Worm (Caenorhabditis elegans) whole organism, late embryonic: Measurements from ENCODE around the gene Y54G2A.49.

Experiments used
- F13H6.1 ChIP-seq: sonication (generic microtip); optimal IDR thresholded peaks from 2 replicates; lab custom pipeline; 2016; ENCODE audit warnings: missing genetic modification characterization, missing compliant biosample characterization
- K02D7.2 ChIP-seq: sonication (generic microtip); optimal IDR thresholded peaks from 2 replicates; lab custom pipeline; 2017; ENCODE audit warnings: mild to moderate bottlenecking, missing genetic modification characterization, missing compliant biosample characterization
- K09A11.1 ChIP-seq: sonication (generic microtip); optimal IDR thresholded peaks from 2 replicates; lab custom pipeline; 2017; ENCODE audit warnings: antibody characterized with exemption, mild to moderate bottlenecking, missing genetic modification characterization, missing compliant biosample characterization; ENCODE audit not compliant: insufficient read depth
- Y22D7AL.16 ChIP-seq: sonication (generic microtip); optimal IDR thresholded peaks from 2 replicates; lab custom pipeline; 2016; ENCODE audit warnings: missing genetic modification characterization, missing compliant biosample characterization
- ahr-1 ChIP-seq: sonication (generic microtip); optimal IDR thresholded peaks from 2 replicates; lab custom pipeline; 2016; ENCODE audit warnings: missing genetic modification characterization, missing compliant biosample characterization
- ceh-19 ChIP-seq: fragments of 200-800 bp; sonication (Bioruptor generic); optimal IDR thresholded peaks from 2 replicates; lab custom pipeline; 2018; ENCODE audit warnings: mild to moderate bottlenecking, missing genetic modification characterization, missing compliant biosample characterization
- ceh-2 ChIP-seq: sonication (generic microtip); optimal IDR thresholded peaks from 2 replicates; lab custom pipeline; 2016; ENCODE audit warnings: missing genotype, missing genetic modification characterization, missing compliant biosample characterization
- ceh-31 ChIP-seq: sonication (generic microtip); optimal IDR thresholded peaks from 2 replicates; lab custom pipeline; 2016; ENCODE audit warnings: missing genetic modification characterization, missing compliant biosample characterization
- ceh-34 ChIP-seq: sonication (generic microtip); optimal IDR thresholded peaks from 2 replicates; lab custom pipeline; 2016; ENCODE audit warnings: mild to moderate bottlenecking, missing genetic modification characterization, missing compliant biosample characterization
- ceh-45 ChIP-seq: fragments of 200-800 bp; sonication (Bioruptor generic); IDR thresholded peaks from 2 replicates; pipeline ENCODE4 v1.3.6; 2022; ENCODE audit warnings: missing genetic modification reagents, missing genetic modification characterization, missing compliant biosample characterization
- che-1 ChIP-seq: sonication (generic microtip); optimal IDR thresholded peaks from 2 replicates; lab custom pipeline; 2016; ENCODE audit warnings: mild to moderate bottlenecking, missing genetic modification characterization, missing compliant biosample characterization
- elt-4 ChIP-seq: sonication (generic microtip); optimal IDR thresholded peaks from 2 replicates; lab custom pipeline; 2016; ENCODE audit warnings: missing genetic modification characterization, missing compliant biosample characterization
- ets-4 ChIP-seq: sonication (generic microtip); optimal IDR thresholded peaks from 2 replicates; lab custom pipeline; 2016; ENCODE audit warnings: missing genetic modification characterization, missing compliant biosample characterization
- fkh-10 ChIP-seq: fragments of 150-350 bp; optimal IDR thresholded peaks from 2 replicates; lab custom pipeline; 2014; ENCODE audit warnings: missing biosample characterization, missing genetic modification reagents, missing genetic modification characterization
- fkh-6 ChIP-seq: sonication (generic microtip); optimal IDR thresholded peaks from 2 replicates; lab custom pipeline; 2016; ENCODE audit warnings: missing genetic modification characterization, missing compliant biosample characterization
- gmeb-2 ChIP-seq: sonication (generic microtip); optimal IDR thresholded peaks from 2 replicates; lab custom pipeline; 2016; ENCODE audit warnings: missing genetic modification characterization, inconsistent platforms, missing compliant biosample characterization
- hlh-13 ChIP-seq: fragments of 200-800 bp; sonication (Bioruptor generic); optimal IDR thresholded peaks from 2 replicates; lab custom pipeline; 2018; ENCODE audit warnings: mild to moderate bottlenecking, missing genetic modification characterization, missing compliant biosample characterization
- hlh-30 ChIP-seq: sonication (generic microtip); optimal IDR thresholded peaks from 2 replicates; lab custom pipeline; 2017; ENCODE audit warnings: antibody characterized with exemption, missing genetic modification characterization, missing compliant biosample characterization; ENCODE audit not compliant: insufficient read depth
- hlh-8 ChIP-seq: sonication (generic microtip); optimal IDR thresholded peaks from 2 replicates; lab custom pipeline; 2016; ENCODE audit warnings: missing genotype, missing genetic modification characterization, missing compliant biosample characterization
- lim-6 ChIP-seq: sonication (generic microtip); optimal IDR thresholded peaks from 2 replicates; lab custom pipeline; 2016; ENCODE audit warnings: missing genetic modification characterization, missing compliant biosample characterization
- madf-2 ChIP-seq: sonication (generic microtip); optimal IDR thresholded peaks from 2 replicates; lab custom pipeline; 2017; ENCODE audit warnings: missing genetic modification characterization, missing compliant biosample characterization
- nhr-11 ChIP-seq: fragments of 150-350 bp; optimal IDR thresholded peaks from 2 replicates; lab custom pipeline; 2014; ENCODE audit warnings: missing biosample characterization, missing genetic modification characterization
- npax-4 ChIP-seq: sonication (generic microtip); optimal IDR thresholded peaks from 2 replicates; lab custom pipeline; 2016; ENCODE audit warnings: missing genetic modification characterization, missing compliant biosample characterization
- pag-3 ChIP-seq: sonication (generic microtip); optimal IDR thresholded peaks from 2 replicates; lab custom pipeline; 2016; ENCODE audit warnings: missing compliant biosample characterization, missing genetic modification characterization, borderline replicate concordance
- pax-1 ChIP-seq: fragments of 150-350 bp; optimal IDR thresholded peaks from 2 replicates; lab custom pipeline; 2014; ENCODE audit warnings: missing biosample characterization, missing genetic modification characterization
- pros-1 ChIP-seq: fragments of 150-350 bp; optimal IDR thresholded peaks from 2 replicates; lab custom pipeline; 2014; ENCODE audit warnings: missing biosample characterization, missing genetic modification reagents, missing genetic modification characterization
- ref-2 ChIP-seq: sonication (generic microtip); optimal IDR thresholded peaks from 2 replicates; lab custom pipeline; 2016; ENCODE audit warnings: missing genetic modification characterization, missing compliant biosample characterization
- sdc-2 ChIP-seq: sonication (generic microtip); optimal IDR thresholded peaks from 2 replicates; lab custom pipeline; 2016; ENCODE audit warnings: missing genotype, missing genetic modification characterization, missing compliant biosample characterization
- sox-4 ChIP-seq: sonication (generic microtip); optimal IDR thresholded peaks from 2 replicates; lab custom pipeline; 2017; ENCODE audit warnings: mild to moderate bottlenecking, missing genetic modification characterization, inconsistent platforms, missing compliant biosample characterization
- syd-9 ChIP-seq: sonication (generic microtip); optimal IDR thresholded peaks from 2 replicates; lab custom pipeline; 2016; ENCODE audit warnings: mild to moderate bottlenecking, missing genetic modification characterization, moderate library complexity, missing compliant biosample characterization
- tbx-7 ChIP-seq: sonication (generic microtip); optimal IDR thresholded peaks from 2 replicates; lab custom pipeline; 2016; ENCODE audit warnings: missing genotype, missing genetic modification characterization, missing compliant biosample characterization
- unc-86 ChIP-seq: sonication (generic microtip); optimal IDR thresholded peaks from 2 replicates; lab custom pipeline; 2016; ENCODE audit warnings: missing genetic modification characterization, missing compliant biosample characterization
- zip-5 ChIP-seq: sonication (generic microtip); optimal IDR thresholded peaks from 2 replicates; lab custom pipeline; 2016; ENCODE audit warnings: missing genetic modification characterization, missing compliant biosample characterization

Y54G2A.49 gene

ce11 chrIV:2849269-2849668 lies 3.8 kb downstream of the Y54G2A.49 start:
- TF ChIP-seq elt-4 (tag; lab: Kevin White, UChicago) (no peak), fkh-10 (GFP tag; lab: Kevin White, UChicago) (no peak), syd-9 (no peak), fkh-6 (tag; lab: Kevin White, UChicago) (no peak), ceh-31 (tag; lab: Kevin White, UChicago) (no peak), gmeb-2 (tag; lab: Kevin White, UChicago) (no peak), tbx-7 (no peak), ets-4 (tag; lab: Kevin White, UChicago) (no peak), pag-3 (tag; lab: Kevin White, UChicago) (no peak), K02D7.2 (tag; lab: Kevin White, UChicago) (no peak), ahr-1 (no peak)

- TF ChIP-seq fkh-10 (GFP tag; lab: Kevin White, UChicago) (no peak), gmeb-2 (tag; lab: Kevin White, UChicago) (no peak), syd-9 (no peak), nhr-11 (tag; lab: Kevin White, UChicago) (no peak), sdc-2 (tag; lab: Kevin White, UChicago) (no peak), ahr-1 (no peak), fkh-6 (tag; lab: Kevin White, UChicago) (no peak), zip-5 (tag; lab: Kevin White, UChicago) (no peak), che-1 (tag; lab: Kevin White, UChicago) (no peak)
These were observed 6.8 kb downstream of the Y54G2A.49 start, which contains the start of gene Y54G2A.40 for ce11 chrIV:2846264-2846663. Gene Y54G2A.40, plus strand, starts transcription at chrIV:2846476.

ce11 chrIV:2843882-2844281 lies 9.2 kb downstream of the Y54G2A.49 start, which contains the start of gene Y54G2A.15:
Gene Y54G2A.15, minus strand, starts transcription at chrIV:2843982.
- no peak for TF ChIP-seq K02D7.2 (tag; lab: Kevin White, UChicago)
- TF ChIP-seq F13H6.1 (tag; lab: Kevin White, UChicago): no peak
- TF ChIP-seq ets-4 (tag; lab: Kevin White, UChicago): no peak
- no peak for TF ChIP-seq ceh-34 (tag; lab: Kevin White, UChicago)
- no peak for TF ChIP-seq Y22D7AL.16
- TF ChIP-seq ref-2 (tag; lab: Kevin White, UChicago): no peak
- no peak for TF ChIP-seq elt-4 (tag; lab: Kevin White, UChicago)
- TF ChIP-seq syd-9: no peak
- no peak for TF ChIP-seq hlh-30 (tag; lab: Kevin White, UChicago)

ce11 chrIV:2842162-2842561 lies 10.9 kb downstream of the Y54G2A.49 start, which contains the start of gene clec-84:
Gene clec-84, plus strand, starts transcription at chrIV:2842462.
- TF ChIP-seq hlh-13 (GFP tag; lab: Kevin White, UChicago) (no peak), pax-1 (tag; lab: Kevin White, UChicago) (no peak), ceh-45 (GFP tag; lab: Robert Waterston, UW) (no peak), madf-2 (tag; lab: Kevin White, UChicago) (no peak), npax-4 (tag; lab: Kevin White, UChicago) (no peak), che-1 (tag; lab: Kevin White, UChicago) (no peak), pros-1 (tag; lab: Kevin White, UChicago) (no peak), unc-86 (no peak), sox-4 (tag; lab: Kevin White, UChicago) (no peak), gmeb-2 (tag; lab: Kevin White, UChicago) (no peak), ceh-19 (GFP tag; lab: Kevin White, UChicago) (no peak), fkh-6 (tag; lab: Kevin White, UChicago) (no peak), lim-6 (no peak), ceh-2 (tag; lab: Kevin White, UChicago) (no peak), nhr-11 (tag; lab: Kevin White, UChicago) (no peak), fkh-10 (GFP tag; lab: Kevin White, UChicago) (no peak)

ce11 chrIV:2841260-2841659 lies 11.8 kb downstream of the Y54G2A.49 start, which contains the start of gene clec-83:
Gene clec-83, minus strand, starts transcription at chrIV:2841472.
- TF ChIP-seq K09A11.1 (tag; lab: Kevin White, UChicago) (no peak), hlh-8 (tag; lab: Kevin White, UChicago) (no peak)
- TF ChIP-seq, all 69 proteins: peak for 0
